Worm (Caenorhabditis elegans) whole organism, young adult: ENCODE results near the gene C28D4.8.

Experiments used
- B0019.2 ChIP-seq: fragments of 200-800 bp; sonication (Bioruptor generic); conservative IDR thresholded peaks from 2 replicates; pipeline ENCODE4 v1.3.6; 2022; ENCODE audit warnings: missing genetic modification reagents, missing genetic modification characterization, missing compliant biosample characterization
- B0336.3 ChIP-seq: fragments of 200-800 bp; sonication (Bioruptor generic); IDR thresholded peaks from 2 replicates; pipeline ENCODE4 v1.3.6; 2022; ENCODE audit warnings: missing genetic modification characterization, missing compliant biosample characterization
- C17E4.6 ChIP-seq: fragments of 200-800 bp; sonication (Bioruptor generic); IDR thresholded peaks from 2 replicates; pipeline ENCODE4 v1.3.6; 2022; ENCODE audit warnings: missing genetic modification reagents, missing genetic modification characterization, missing compliant biosample characterization
- D2030.7 ChIP-seq: fragments of 200-800 bp; sonication (Bioruptor generic); IDR thresholded peaks from 2 replicates; pipeline ENCODE4 v1.3.6; 2022; ENCODE audit warnings: missing genetic modification reagents, missing genetic modification characterization, missing compliant biosample characterization
- F10E7.11 ChIP-seq: sonication (generic microtip); optimal IDR thresholded peaks from 2 replicates; lab custom pipeline; 2017; ENCODE audit warnings: mild to moderate bottlenecking, missing genetic modification characterization, moderate library complexity, missing compliant biosample characterization
- F23B12.7 ChIP-seq: sonication (generic microtip); optimal IDR thresholded peaks from 2 replicates; lab custom pipeline; 2017; ENCODE audit warnings: missing genetic modification characterization, mild to moderate bottlenecking, missing compliant biosample characterization, antibody characterized with exemption, moderate library complexity; ENCODE audit not compliant: insufficient read depth
- F37B4.10 ChIP-seq: fragments of 200-800 bp; sonication (Bioruptor generic); IDR thresholded peaks from 2 replicates; pipeline ENCODE4 v1.3.6; 2022; ENCODE audit warnings: missing genetic modification characterization, missing compliant biosample characterization
- F57A8.1 ChIP-seq: fragments of 200-800 bp; sonication (Bioruptor generic); optimal IDR thresholded peaks from 2 replicates; lab custom pipeline; 2018; ENCODE audit warnings: mild to moderate bottlenecking, missing genetic modification characterization, moderate library complexity, missing compliant biosample characterization
- F57C9.4 ChIP-seq: sonication (generic microtip); optimal IDR thresholded peaks from 2 replicates; lab custom pipeline; 2017; ENCODE audit warnings: mild to moderate bottlenecking, missing genetic modification characterization, missing compliant biosample characterization
- Y53F4B.3 ChIP-seq: fragments of 200-800 bp; sonication (Bioruptor generic); IDR thresholded peaks from 2 replicates; pipeline ENCODE4 v1.3.6; 2022; ENCODE audit warnings: missing genetic modification reagents, missing genetic modification characterization, missing compliant biosample characterization
- Y67H2A.10 ChIP-seq: fragments of 200-800 bp; sonication (Bioruptor generic); conservative IDR thresholded peaks from 2 replicates; pipeline ENCODE4 v1.3.6; 2022; ENCODE audit warnings: missing genetic modification reagents, missing genetic modification characterization, missing compliant biosample characterization
- Y79H2A.3 ChIP-seq: fragments of 200-800 bp; sonication (Bioruptor generic); conservative IDR thresholded peaks from 2 replicates; pipeline ENCODE4 v1.3.6; 2022; ENCODE audit warnings: missing genetic modification reagents, missing genetic modification characterization, missing compliant biosample characterization
- Y95B8A.8 ChIP-seq: fragments of 200-800 bp; sonication (Bioruptor generic); IDR thresholded peaks from 2 replicates; pipeline ENCODE4 v1.3.6; 2022; ENCODE audit warnings: missing genetic modification reagents, missing genetic modification characterization, missing compliant biosample characterization
- aptf-3 ChIP-seq: fragments of 200-800 bp; sonication (Bioruptor generic); IDR thresholded peaks from 2 replicates; pipeline ENCODE4 v1.3.6; 2022; ENCODE audit warnings: missing genetic modification characterization, missing compliant biosample characterization
- athp-1 ChIP-seq: sonication (generic microtip); optimal IDR thresholded peaks from 2 replicates; lab custom pipeline; 2017; ENCODE audit warnings: mild to moderate bottlenecking, missing genetic modification characterization, missing compliant biosample characterization
- attf-5 ChIP-seq: fragments of 200-800 bp; sonication (Bioruptor generic); optimal IDR thresholded peaks from 2 replicates; lab custom pipeline; 2018; ENCODE audit warnings: mild to moderate bottlenecking, missing genetic modification characterization, missing compliant biosample characterization
- ceh-79 ChIP-seq: sonication (generic microtip); optimal IDR thresholded peaks from 2 replicates; lab custom pipeline; 2017; ENCODE audit warnings: mild to moderate bottlenecking, missing genetic modification characterization, missing compliant biosample characterization
- chd-7 ChIP-seq: sonication (generic microtip); optimal IDR thresholded peaks from 2 replicates; lab custom pipeline; 2016; ENCODE audit warnings: mild to moderate bottlenecking, missing genetic modification characterization, moderate library complexity, missing compliant biosample characterization
- egl-44 ChIP-seq: fragments of 200-800 bp; sonication (Bioruptor generic); IDR thresholded peaks from 2 replicates; pipeline ENCODE4 v1.3.6; 2022; ENCODE audit warnings: missing genetic modification reagents, missing genetic modification characterization, missing compliant biosample characterization
- hmg-1.2 ChIP-seq: fragments of 200-800 bp; sonication (Bioruptor generic); IDR thresholded peaks from 2 replicates; pipeline ENCODE4 v1.3.6; 2022; ENCODE audit warnings: missing genetic modification reagents, missing genetic modification characterization, missing compliant biosample characterization
- hmg-20 ChIP-seq: fragments of 200-800 bp; sonication (Bioruptor generic); IDR thresholded peaks from 2 replicates; pipeline ENCODE4 v1.3.6; 2022; ENCODE audit warnings: missing genetic modification reagents, missing genetic modification characterization, missing compliant biosample characterization
- lag-1 ChIP-seq: fragments of 200-800 bp; sonication (Bioruptor generic); IDR thresholded peaks from 2 replicates; pipeline ENCODE4 v1.3.6; 2022; ENCODE audit warnings: missing genetic modification reagents, missing genetic modification characterization, missing compliant biosample characterization
- lin-26 ChIP-seq: fragments of 200-800 bp; sonication (Bioruptor generic); IDR thresholded peaks from 2 replicates; pipeline ENCODE4 v1.3.6; 2022; ENCODE audit warnings: missing genetic modification reagents, missing genetic modification characterization, missing compliant biosample characterization
- lin-40 ChIP-seq: sonication (generic microtip); optimal IDR thresholded peaks from 2 replicates; lab custom pipeline; 2016; ENCODE audit warnings: missing genetic modification characterization, mild to moderate bottlenecking, missing compliant biosample characterization, missing genotype, missing genetic modification reagents
- lsl-1 ChIP-seq: fragments of 200-800 bp; sonication (Bioruptor generic); optimal IDR thresholded peaks from 2 replicates; lab custom pipeline; 2018; ENCODE audit warnings: mild to moderate bottlenecking, missing genetic modification characterization, moderate library complexity, missing compliant biosample characterization
- madf-3 ChIP-seq: fragments of 200-800 bp; sonication (Bioruptor generic); IDR thresholded peaks from 2 replicates; pipeline ENCODE4 v1.3.6; 2022; ENCODE audit warnings: missing genetic modification reagents, missing genetic modification characterization, missing compliant biosample characterization
- madf-8 ChIP-seq: fragments of 200-800 bp; sonication (Bioruptor generic); conservative IDR thresholded peaks from 2 replicates; pipeline ENCODE4 v1.3.6; 2022; ENCODE audit warnings: missing genetic modification reagents, missing genetic modification characterization, missing compliant biosample characterization
- mcd-1 ChIP-seq: fragments of 200-800 bp; sonication (Bioruptor generic); IDR thresholded peaks from 2 replicates; pipeline ENCODE4 v1.3.6; 2022; ENCODE audit warnings: missing genetic modification reagents, missing genetic modification characterization, missing compliant biosample characterization
- mel-28 ChIP-seq: sonication (generic microtip); optimal IDR thresholded peaks from 2 replicates; lab custom pipeline; 2016; ENCODE audit warnings: borderline replicate concordance, mild to moderate bottlenecking, missing genetic modification characterization, missing compliant biosample characterization
- mes-4 ChIP-seq: sonication (generic microtip); optimal IDR thresholded peaks from 2 replicates; lab custom pipeline; 2016; ENCODE audit warnings: missing genotype, missing genetic modification characterization, missing compliant biosample characterization
- nhr-179 ChIP-seq: sonication (generic microtip); optimal IDR thresholded peaks from 2 replicates; lab custom pipeline; 2016; ENCODE audit warnings: mild to moderate bottlenecking, missing genetic modification characterization, missing compliant biosample characterization
- nhr-27 ChIP-seq: fragments of 200-800 bp; sonication (Bioruptor generic); optimal IDR thresholded peaks from 2 replicates; lab custom pipeline; 2018; ENCODE audit warnings: mild to moderate bottlenecking, missing genetic modification characterization, moderate library complexity, missing compliant biosample characterization
- pbrm-1 ChIP-seq: fragments of 200-800 bp; sonication (Bioruptor generic); IDR thresholded peaks from 2 replicates; pipeline ENCODE4 v1.3.6; 2022; ENCODE audit warnings: missing genetic modification reagents, missing genetic modification characterization, missing compliant biosample characterization
- rcor-1 ChIP-seq: fragments of 200-800 bp; sonication (Bioruptor generic); IDR thresholded peaks from 2 replicates; pipeline ENCODE4 v1.3.6; 2022; ENCODE audit warnings: missing genetic modification reagents, missing genetic modification characterization, missing compliant biosample characterization
- rec-8 ChIP-seq, 2 experiments: sonication (generic microtip); optimal IDR thresholded peaks; 2 replicates each; lab custom pipeline; 2016; ENCODE audit warnings: mild to moderate bottlenecking in 2 of 2, missing genetic modification characterization in 2 of 2, missing genetic modification reagents in 2 of 2, missing genotype in 2 of 2, missing biosample characterization in 1 of 2, missing compliant biosample characterization in 1 of 2, moderate library complexity in 1 of 2
- sea-2 ChIP-seq: fragments of 200-800 bp; sonication (Bioruptor generic); IDR thresholded peaks from 2 replicates; pipeline ENCODE4 v1.3.6; 2022; ENCODE audit warnings: missing genetic modification characterization, missing compliant biosample characterization
- snpc-3.4 ChIP-seq: sonication (generic microtip); optimal IDR thresholded peaks from 2 replicates; lab custom pipeline; 2017; ENCODE audit warnings: missing genetic modification characterization, mild to moderate bottlenecking, missing compliant biosample characterization, antibody characterized with exemption, moderate library complexity, missing genotype, missing genetic modification reagents
- snpc-4 ChIP-seq, 5 experiments: fragments of 150-350 bp in 1 of 5; sonication (generic microtip) in 4 of 5; optimal IDR thresholded peaks; 2 replicates each; lab custom pipeline; 2014 to 2018; ENCODE audit warnings: missing genetic modification characterization in 5 of 5, missing biosample characterization in 3 of 5, antibody characterized with exemption in 2 of 5, mild to moderate bottlenecking in 2 of 5, missing compliant biosample characterization in 2 of 5, missing genotype in 2 of 5, moderate library complexity in 2 of 5, missing genetic modification reagents in 1 of 5
- somi-1 ChIP-seq: fragments of 200-800 bp; sonication (Bioruptor generic); optimal IDR thresholded peaks from 2 replicates; lab custom pipeline; 2018; ENCODE audit warnings: mild to moderate bottlenecking, missing genetic modification characterization, missing compliant biosample characterization
- tbp1 ChIP-seq: fragments of 200-800 bp; sonication (Bioruptor generic); optimal IDR thresholded peaks from 2 replicates; lab custom pipeline; 2018; ENCODE audit warnings: mild to moderate bottlenecking, missing genetic modification characterization, missing compliant biosample characterization
- xnd-1 ChIP-seq: sonication (generic microtip); optimal IDR thresholded peaks from 2 replicates; lab custom pipeline; 2016; ENCODE audit warnings: missing genotype, missing genetic modification reagents, missing genetic modification characterization, missing compliant biosample characterization
- zfh-2 ChIP-seq: fragments of 200-800 bp; sonication (Bioruptor generic); conservative IDR thresholded peaks from 2 replicates; pipeline ENCODE4 v1.3.6; 2022; ENCODE audit warnings: missing genetic modification reagents, missing genetic modification characterization, missing compliant biosample characterization
- ztf-18 ChIP-seq: sonication (generic microtip); optimal IDR thresholded peaks from 2 replicates; lab custom pipeline; 2016; ENCODE audit warnings: missing genotype, mild to moderate bottlenecking, missing genetic modification characterization, missing compliant biosample characterization
- ztf-22 ChIP-seq: fragments of 200-800 bp; sonication (Bioruptor generic); optimal IDR thresholded peaks from 2 replicates; lab custom pipeline; 2018; ENCODE audit warnings: mild to moderate bottlenecking, missing genetic modification characterization, moderate library complexity, missing compliant biosample characterization
- ztf-26 ChIP-seq: sonication (generic microtip); optimal IDR thresholded peaks from 2 replicates; lab custom pipeline; 2017; ENCODE audit warnings: missing genetic modification characterization, missing compliant biosample characterization

Gene C28D4.8

DNA sequence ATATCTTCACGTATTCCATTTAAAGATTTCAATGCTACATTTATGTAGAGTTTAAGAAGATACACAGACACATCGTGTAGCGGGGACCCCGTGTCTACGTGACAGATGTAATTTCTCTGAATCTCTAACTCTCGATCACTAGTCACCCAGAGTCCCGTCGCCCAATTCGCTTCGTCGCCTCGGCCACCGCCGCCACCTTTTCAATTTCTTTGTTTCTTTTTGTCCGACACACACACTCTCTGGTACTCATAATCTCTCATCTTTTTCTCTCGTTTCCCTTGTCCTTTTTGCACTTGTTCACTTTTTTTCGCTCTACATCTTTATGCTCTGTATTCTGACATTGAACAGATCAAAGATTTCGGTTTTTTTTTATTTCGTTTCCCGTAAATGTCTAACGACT is 29.8 kb downstream of the C28D4.8 start (continued):
- TF ChIP-seq attf-5 (GFP tag; lab: Kevin White, UChicago) (peak; percentile 74), madf-8 (GFP tag; lab: Robert Waterston, UW) (no peak), Y95B8A.8 (GFP tag; lab: Robert Waterston, UW) (no peak), C17E4.6 (GFP tag; lab: Robert Waterston, UW) (no peak), B0019.2 (no peak), mcd-1 (GFP tag; lab: Robert Waterston, UW) (peak; percentile 43; the same call in 1 of the 2 replicates), tbp1 (GFP tag; lab: Kevin White, UChicago) (peak; percentile 18), F57A8.1 (GFP tag; lab: Kevin White, UChicago) (no peak), D2030.7 (GFP tag; lab: Robert Waterston, UW) (no peak), somi-1 (GFP tag; lab: Kevin White, UChicago) (peak; percentile 17), F57C9.4 (no peak), lin-26 (GFP tag; lab: Robert Waterston, UW) (no peak), egl-44 (GFP tag; lab: Robert Waterston, UW) (no peak), lsl-1 (no peak), nhr-27 (tag; lab: Kevin White, UChicago) (no peak), B0336.3 (GFP tag; lab: Robert Waterston, UW) (no peak), ceh-79 (tag; lab: Kevin White, UChicago) (no peak), xnd-1 (tag; lab: Kevin White, UChicago) (no peak), Y67H2A.10 (no peak), lag-1 (GFP tag; lab: Robert Waterston, UW) (no peak), snpc-3.4 (tag; lab: Kevin White, UChicago) (no peak), hmg-20 (GFP tag; lab: Robert Waterston, UW) (no peak), nhr-179 (tag; lab: Kevin White, UChicago) (no peak), F23B12.7 (no peak), pbrm-1 (GFP tag; lab: Robert Waterston, UW) (peak; percentile 35; the same call in 1 of the 2 replicates), madf-3 (no peak), snpc-4 (GFP tag; optimal IDR thresholded peaks at IDR 0.05; lab: Kevin White, UChicago) (no peak), snpc-4 (tag; optimal IDR thresholded peaks at IDR 0.05; lab: Kevin White, UChicago) (peak in 3 of 4 experiments; percentile 19 to 23 (median 21)), rec-8 (tag; optimal IDR thresholded peaks at IDR 0.05; lab: Kevin White, UChicago) (no peak), aptf-3 (GFP tag; lab: Robert Waterston, UW) (no peak), chd-7 (tag; lab: Kevin White, UChicago) (peak; percentile 5), Y53F4B.3 (GFP tag; lab: Robert Waterston, UW) (no peak)

ce11 chrIV:9717844-9718243 is 30.4 kb downstream of the C28D4.8 start:
- TF ChIP-seq mel-28 (no peak), ztf-22 (no peak), mcd-1 (GFP tag; lab: Robert Waterston, UW) (no peak), Y67H2A.10 (no peak), madf-8 (GFP tag; lab: Robert Waterston, UW) (no peak), F10E7.11 (tag; lab: Kevin White, UChicago) (no peak), F37B4.10 (GFP tag; lab: Robert Waterston, UW) (no peak), rcor-1 (no peak), mes-4 (tag; lab: Kevin White, UChicago) (no peak), lin-40 (tag; lab: Kevin White, UChicago) (no peak), F57A8.1 (GFP tag; lab: Kevin White, UChicago) (no peak), madf-3 (no peak), hmg-1.2 (GFP tag; lab: Robert Waterston, UW) (no peak), nhr-27 (tag; lab: Kevin White, UChicago) (no peak), athp-1 (tag; lab: Kevin White, UChicago) (no peak), Y79H2A.3 (GFP tag; lab: Robert Waterston, UW) (no peak), ztf-18 (tag; lab: Kevin White, UChicago) (no peak), zfh-2 (GFP tag; lab: Robert Waterston, UW) (no peak), sea-2 (GFP tag; lab: Robert Waterston, UW) (no peak), ztf-26 (no peak)
- TF ChIP-seq, all 124 proteins: peak for 0
